Worm (Caenorhabditis elegans) whole organism, L4 larva: ENCODE data around the gene nol-10.

Experiments
- F10B5.3 ChIP-seq: sonication (generic microtip); optimal IDR thresholded peaks from 2 replicates; lab custom pipeline; 2016; ENCODE audit warnings: mild to moderate bottlenecking, missing genetic modification characterization, missing compliant biosample characterization
- F49E8.2 ChIP-seq: sonication (generic microtip); optimal IDR thresholded peaks from 2 replicates; lab custom pipeline; 2016; ENCODE audit warnings: missing compliant biosample characterization, mild to moderate bottlenecking, missing genetic modification characterization, borderline replicate concordance
- R02D3.7 ChIP-seq: fragments of 150-350 bp; sonication (generic microtip); optimal IDR thresholded peaks from 3 replicates; lab custom pipeline; 2014; ENCODE audit warnings: missing biosample characterization, missing genetic modification characterization
- T20F7.1 ChIP-seq: fragments of 200-800 bp; sonication (Bioruptor generic); optimal IDR thresholded peaks from 2 replicates; lab custom pipeline; 2018; ENCODE audit warnings: mild to moderate bottlenecking, missing genetic modification characterization, missing compliant biosample characterization
- Y48G9A.11 ChIP-seq: fragments of 200-800 bp; sonication (Bioruptor generic); IDR thresholded peaks from 2 replicates; pipeline ENCODE4 v1.3.6; 2022; ENCODE audit warnings: missing genetic modification reagents, missing genetic modification characterization, missing compliant biosample characterization
- aha-1 ChIP-seq: fragments of 150-350 bp; peaks from one replicate; lab custom pipeline; 2014; ENCODE audit warnings: missing biosample characterization, missing genetic modification characterization
- ceh-62 ChIP-seq: sonication (generic microtip); optimal IDR thresholded peaks from 2 replicates; lab custom pipeline; 2017; ENCODE audit warnings: missing biosample characterization, missing genetic modification characterization
- daf-12 ChIP-seq: fragments of 150-350 bp; optimal IDR thresholded peaks from 2 replicates; lab custom pipeline; 2014; ENCODE audit warnings: missing biosample characterization, missing genetic modification reagents, missing genetic modification characterization
- daf-16 ChIP-seq, 3 experiments: sonication (generic microtip); optimal IDR thresholded peaks; 2 replicates each; lab custom pipeline; 2016 to 2017; ENCODE audit warnings: missing genetic modification characterization in 3 of 3, missing genetic modification reagents in 3 of 3, mild to moderate bottlenecking in 2 of 3, missing compliant biosample characterization in 2 of 3, missing biosample characterization in 1 of 3, moderate library complexity in 1 of 3
- daf-19 ChIP-seq: fragments of 200-800 bp; sonication (Bioruptor generic); conservative IDR thresholded peaks from 2 replicates; pipeline ENCODE4 v1.3.6; 2022; ENCODE audit warnings: missing genetic modification characterization, missing compliant biosample characterization
- dmd-6 ChIP-seq: fragments of 200-800 bp; sonication (Bioruptor generic); IDR thresholded peaks from 2 replicates; pipeline ENCODE4 v1.3.6; 2022; ENCODE audit warnings: missing genetic modification reagents, missing genetic modification characterization, missing compliant biosample characterization
- dmd-8 ChIP-seq: fragments of 200-800 bp; sonication (Bioruptor generic); IDR thresholded peaks from 2 replicates; pipeline ENCODE4 v1.3.6; 2022; ENCODE audit warnings: missing genetic modification characterization, missing compliant biosample characterization
- dmd-9 ChIP-seq: fragments of 200-800 bp; sonication (Bioruptor generic); IDR thresholded peaks from 2 replicates; pipeline ENCODE4 v1.3.6; 2022; ENCODE audit warnings: missing genetic modification reagents, missing genetic modification characterization, missing compliant biosample characterization
- dpl-1 ChIP-seq: fragments of 150-350 bp; optimal IDR thresholded peaks from 2 replicates; lab custom pipeline; 2014; ENCODE audit warnings: missing biosample characterization, missing genetic modification reagents, missing genetic modification characterization
- dve-1 ChIP-seq: sonication (generic microtip); optimal IDR thresholded peaks from 2 replicates; lab custom pipeline; 2017; ENCODE audit warnings: antibody characterized with exemption, mild to moderate bottlenecking, missing genetic modification characterization, missing compliant biosample characterization; ENCODE audit not compliant: insufficient read depth
- egl-43 ChIP-seq: fragments of 200-800 bp; sonication (Bioruptor generic); IDR thresholded peaks from 2 replicates; pipeline ENCODE4 v1.3.6; 2022; ENCODE audit warnings: missing genetic modification reagents, missing genetic modification characterization, missing compliant biosample characterization
- hlh-11 ChIP-seq: fragments of 200-800 bp; sonication (Bioruptor generic); optimal IDR thresholded peaks from 2 replicates; lab custom pipeline; 2018; ENCODE audit warnings: mild to moderate bottlenecking, missing genetic modification characterization, missing compliant biosample characterization
- hlh-30 ChIP-seq: sonication (generic microtip); optimal IDR thresholded peaks from 2 replicates; lab custom pipeline; 2017; ENCODE audit warnings: antibody characterized with exemption, mild to moderate bottlenecking, missing genetic modification characterization, missing compliant biosample characterization; ENCODE audit not compliant: insufficient read depth
- jun-1 ChIP-seq: fragments of 150-350 bp; optimal IDR thresholded peaks from 2 replicates; lab custom pipeline; 2014; ENCODE audit warnings: missing biosample characterization, missing genetic modification reagents, missing genetic modification characterization
- lin-15B ChIP-seq: fragments of 150-350 bp; sonication (generic microtip); optimal IDR thresholded peaks from 3 replicates; lab custom pipeline; 2014; ENCODE audit warnings: missing biosample characterization, missing genetic modification characterization
- lin-38 ChIP-seq: fragments of 200-800 bp; sonication (Bioruptor generic); IDR thresholded peaks from 2 replicates; pipeline ENCODE4 v1.3.6; 2022; ENCODE audit warnings: missing genetic modification reagents, missing genetic modification characterization, missing compliant biosample characterization
- lin-39 ChIP-seq: fragments of 150-350 bp; optimal IDR thresholded peaks from 2 replicates; lab custom pipeline; 2014; ENCODE audit warnings: missing biosample characterization, missing genetic modification reagents, missing genetic modification characterization
- lsy-2 ChIP-seq, 2 experiments: fragments of 150-350 bp in 1 of 2; sonication (generic microtip) in 1 of 2; optimal IDR thresholded peaks; 2 replicates each; lab custom pipeline; 2014 to 2017; ENCODE audit warnings: missing biosample characterization in 2 of 2, missing genetic modification characterization in 2 of 2
- madf-9 ChIP-seq: fragments of 200-800 bp; sonication (Bioruptor generic); conservative IDR thresholded peaks from 2 replicates; pipeline ENCODE4 v1.3.6; 2022; ENCODE audit warnings: missing genetic modification reagents, missing genetic modification characterization, missing compliant biosample characterization
- mdl-1 ChIP-seq, 2 experiments: fragments of 150-350 bp in 1 of 2; sonication (generic microtip) in 1 of 2; optimal IDR thresholded peaks; 2 replicates each; lab custom pipeline; 2014 to 2017; ENCODE audit warnings: missing biosample characterization in 2 of 2, missing genetic modification characterization in 2 of 2
- mep-1 ChIP-seq: fragments of 150-350 bp; sonication (generic microtip); optimal IDR thresholded peaks from 3 replicates; lab custom pipeline; 2014; ENCODE audit warnings: missing biosample characterization, missing genetic modification characterization
- nhr-111 ChIP-seq: fragments of 200-800 bp; sonication (Bioruptor generic); optimal IDR thresholded peaks from 2 replicates; lab custom pipeline; 2018; ENCODE audit warnings: mild to moderate bottlenecking, missing genetic modification characterization, missing compliant biosample characterization
- nhr-237 ChIP-seq: sonication (generic microtip); optimal IDR thresholded peaks from 2 replicates; lab custom pipeline; 2017; ENCODE audit warnings: missing biosample characterization, missing genetic modification characterization
- nhr-28 ChIP-seq: fragments of 150-350 bp; optimal IDR thresholded peaks from 2 replicates; lab custom pipeline; 2014; ENCODE audit warnings: missing biosample characterization, missing genetic modification characterization
- nhr-41 ChIP-seq: fragments of 200-800 bp; sonication (Bioruptor generic); IDR thresholded peaks from 2 replicates; pipeline ENCODE4 v1.3.6; 2022; ENCODE audit warnings: missing genetic modification reagents, missing genetic modification characterization, missing compliant biosample characterization
- nhr-77 ChIP-seq: fragments of 150-350 bp; optimal IDR thresholded peaks from 2 replicates; lab custom pipeline; 2014; ENCODE audit warnings: missing biosample characterization, missing genetic modification characterization
- pha-4 ChIP-seq, 2 experiments: fragments of 150-350 bp in 1 of 2; fragments of 200-800 bp in 1 of 2; sonication (Bioruptor generic) in 1 of 2; IDR thresholded peaks in 1 of 2; optimal IDR thresholded peaks in 1 of 2; 2 replicates each; pipeline versions ENCODE4 v1.3.6 to Lab custom; 2014 to 2022; ENCODE audit warnings: missing genetic modification characterization in 2 of 2, missing genetic modification reagents in 2 of 2, missing biosample characterization in 1 of 2, missing compliant biosample characterization in 1 of 2
- php-3 ChIP-seq: fragments of 200-800 bp; sonication (Bioruptor generic); IDR thresholded peaks from 2 replicates; pipeline ENCODE4 v1.3.6; 2022; ENCODE audit warnings: missing genetic modification reagents, missing genetic modification characterization, missing compliant biosample characterization
- pqm-1 ChIP-seq: sonication (generic microtip); optimal IDR thresholded peaks from 2 replicates; lab custom pipeline; 2017; ENCODE audit warnings: missing biosample characterization, missing genetic modification characterization
- vab-7 ChIP-seq: fragments of 200-800 bp; sonication (Bioruptor generic); IDR thresholded peaks from 2 replicates; pipeline ENCODE4 v1.3.6; 2022; ENCODE audit warnings: missing genetic modification reagents, missing genetic modification characterization, missing compliant biosample characterization
- zfp-3 ChIP-seq: fragments of 200-800 bp; sonication (Bioruptor generic); conservative IDR thresholded peaks from 2 replicates; pipeline ENCODE4 v1.3.6; 2022; ENCODE audit warnings: missing genetic modification reagents, missing genetic modification characterization, missing compliant biosample characterization
- ztf-11 ChIP-seq: fragments of 150-350 bp; optimal IDR thresholded peaks from 2 replicates; lab custom pipeline; 2014; ENCODE audit warnings: missing biosample characterization, missing genetic modification characterization

nol-10 gene

DNA sequence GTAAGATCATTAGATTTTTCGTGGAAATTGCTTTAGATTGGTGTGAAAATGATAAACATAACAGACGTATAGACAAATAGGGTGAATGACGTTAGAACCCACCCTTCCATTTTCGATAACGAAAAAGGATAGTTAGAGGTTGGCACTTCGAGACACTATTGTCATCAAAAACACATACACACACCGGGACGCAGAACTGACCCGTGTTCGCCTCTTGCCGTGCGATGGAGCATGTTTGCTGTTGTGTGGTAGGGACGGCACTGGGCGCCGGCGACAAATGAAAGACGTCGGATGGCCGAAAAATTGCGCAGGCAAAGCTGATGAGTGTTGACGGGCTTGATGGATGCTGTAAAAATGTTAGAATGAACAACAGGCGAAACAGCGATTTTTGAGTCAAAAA is 30.6 kb upstream of the nol-10 start (continued):
- no peak for TF ChIP-seq daf-12 (tag; lab: Kevin White, UChicago)
- TF ChIP-seq dmd-9 (GFP tag; lab: Robert Waterston, UW), result no peak

DNA sequence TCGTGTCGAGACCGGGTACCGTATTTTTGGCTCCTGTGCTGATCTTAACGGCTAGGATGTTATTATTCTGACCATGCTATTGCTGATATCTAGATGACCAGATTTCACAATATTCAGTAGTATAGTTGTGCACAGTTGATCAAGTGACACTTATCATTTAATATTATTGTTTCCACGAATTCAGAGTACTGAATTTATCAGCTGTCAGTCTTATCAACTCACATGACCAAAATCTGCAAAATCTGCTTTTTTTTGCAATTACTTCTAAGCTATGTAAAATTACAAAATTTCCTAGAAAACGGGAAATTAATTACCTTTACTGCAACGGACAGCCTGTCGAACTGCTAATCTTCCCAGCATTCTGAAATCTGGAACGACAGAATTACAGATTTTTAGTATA is 30.0 kb upstream of the nol-10 start, which contains the start of gene pam-1:
Gene pam-1, minus strand, starts transcription at position 368 of the 400 bp plus-strand sequence.
- no peak for TF ChIP-seq mep-1 (tag; lab: Kevin White, UChicago)
- no peak for TF ChIP-seq dmd-9 (GFP tag; lab: Robert Waterston, UW)
- TF ChIP-seq nhr-111 (GFP tag; lab: Kevin White, UChicago), result no peak
- no peak for TF ChIP-seq R02D3.7 (tag; lab: Kevin White, UChicago)
- TF ChIP-seq egl-43 (GFP tag; lab: Robert Waterston, UW), result no peak
- TF ChIP-seq hlh-11 (tag; lab: Kevin White, UChicago), result peak; percentile 3
- TF ChIP-seq nhr-237 (tag; lab: Kevin White, UChicago), result no peak
- TF ChIP-seq daf-16 (GFP tag; optimal IDR thresholded peaks at IDR 0.05; lab: Kevin White, UChicago), result no peak
- peak; percentile 64 for TF ChIP-seq daf-16 (tag; optimal IDR thresholded peaks at IDR 0.05; lab: Kevin White, UChicago)
- peak; percentile 25; the same call in 1 of the 2 replicates for TF ChIP-seq dmd-6 (GFP tag; lab: Robert Waterston, UW)
- no peak for TF ChIP-seq daf-19
- TF ChIP-seq lsy-2 (tag; optimal IDR thresholded peaks at IDR 0.05; lab: Kevin White, UChicago), result no peak
- no peak for TF ChIP-seq nhr-41
- TF ChIP-seq mdl-1 (tag; optimal IDR thresholded peaks at IDR 0.05; lab: Kevin White, UChicago), result no peak
- 0 out of 2 replicates have a peak, but pooled peaks have one; percentile 29 for TF ChIP-seq php-3 (GFP tag; lab: Robert Waterston, UW)
- TF ChIP-seq dve-1 (tag; lab: Kevin White, UChicago), result peak; percentile 43
- TF ChIP-seq F49E8.2 (tag; lab: Kevin White, UChicago), result peak; percentile 49
- no peak for TF ChIP-seq lin-39 (tag; lab: Kevin White, UChicago)
- no peak for TF ChIP-seq F10B5.3
- no peak for TF ChIP-seq pha-4 (GFP tag; IDR thresholded peaks at IDR 0.05; lab: Robert Waterston, UW)
- no peak for TF ChIP-seq pha-4 (tag; optimal IDR thresholded peaks at IDR 0.05; lab: Kevin White, UChicago)
- no peak for TF ChIP-seq ceh-62 (tag; lab: Kevin White, UChicago)

DNA sequence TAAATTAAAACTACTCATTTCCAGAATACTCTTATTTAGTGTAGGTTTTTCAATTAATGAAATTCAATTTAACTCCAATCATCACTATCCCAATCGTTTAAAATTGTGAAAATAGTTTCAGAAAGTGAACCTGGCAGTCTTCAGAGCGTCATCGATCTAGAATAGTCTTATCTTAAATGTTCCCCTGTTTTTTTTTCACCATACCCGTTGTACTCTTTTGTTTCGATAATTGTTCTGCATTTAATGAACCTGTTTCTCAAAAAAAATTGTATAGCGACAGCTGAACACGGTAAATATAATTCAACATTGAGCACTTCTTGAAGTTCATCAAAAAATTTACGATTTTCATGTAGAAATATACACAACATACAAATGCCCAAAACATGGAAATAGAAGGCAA is 29.1 kb upstream of the nol-10 start:
- no peak for TF ChIP-seq php-3 (GFP tag; lab: Robert Waterston, UW)
- no peak for TF ChIP-seq daf-16 (GFP tag; optimal IDR thresholded peaks at IDR 0.05; lab: Kevin White, UChicago)
- TF ChIP-seq daf-16 (tag; optimal IDR thresholded peaks at IDR 0.05; lab: Kevin White, UChicago), result peak; percentile 30
- no peak for TF ChIP-seq Y48G9A.11 (GFP tag; lab: Robert Waterston, UW)
- no peak for TF ChIP-seq dpl-1 (GFP tag; lab: Kevin White, UChicago)
- TF ChIP-seq hlh-30 (tag; lab: Kevin White, UChicago), result no peak
- no peak for TF ChIP-seq nhr-77 (tag; lab: Kevin White, UChicago)
- TF ChIP-seq T20F7.1, result peak; percentile 30
- TF ChIP-seq madf-9 (GFP tag; lab: Robert Waterston, UW), result no peak
- TF ChIP-seq lin-15B, result no peak
- TF ChIP-seq dmd-8 (GFP tag; lab: Robert Waterston, UW), result no peak
- TF ChIP-seq jun-1 (tag; lab: Kevin White, UChicago), result no peak
- no peak for TF ChIP-seq pqm-1 (tag; lab: Kevin White, UChicago)
- TF ChIP-seq zfp-3, result 0 out of 2 replicates have a peak, but pooled peaks have one; percentile 24
- peak; percentile 83 for TF ChIP-seq aha-1 (tag; lab: Kevin White, UChicago)
- no peak for TF ChIP-seq nhr-28 (tag; lab: Kevin White, UChicago)
- peak; percentile 41 for TF ChIP-seq lin-38
- TF ChIP-seq ztf-11 (tag; lab: Kevin White, UChicago), result no peak
- no peak for TF ChIP-seq vab-7 (GFP tag; lab: Robert Waterston, UW)
- TF ChIP-seq nhr-237 (tag; lab: Kevin White, UChicago), result no peak
- no peak for TF ChIP-seq nhr-41
- TF ChIP-seq, all 104 proteins: peak for 5
